Fruit fly (Drosophila melanogaster): ENCODE data around the gene CG7742.

The CG7742 gene

dm6 chr2L:5249766-5250165 is 34.9 kb upstream of the CG7742 start:
- TF ChIP-seq EcR (GFP tag; optimal IDR thresholded peaks at IDR 0.05) (no peak), pan (optimal IDR thresholded peaks at IDR 0.05) (no peak), usp (GFP tag; optimal IDR thresholded peaks at IDR 0.05) (no peak), CG8478 (optimal IDR thresholded peaks at IDR 0.05) (no peak), Dll (optimal IDR thresholded peaks at IDR 0.05) (no peak), psq (optimal IDR thresholded peaks at IDR 0.05) (no peak)

- TF ChIP-seq usp (GFP tag; optimal IDR thresholded peaks at IDR 0.05) (no peak), Dll (optimal IDR thresholded peaks at IDR 0.05) (no peak), pan (optimal IDR thresholded peaks at IDR 0.05) (no peak), EcR (GFP tag; optimal IDR thresholded peaks at IDR 0.05) (no peak), CG8478 (optimal IDR thresholded peaks at IDR 0.05) (no peak), psq (optimal IDR thresholded peaks at IDR 0.05) (no peak)
Measured at dm6 chr2L:5248582-5248981, 33.7 kb upstream of the CG7742 start.

- TF ChIP-seq psq (optimal IDR thresholded peaks at IDR 0.05): no peak
- TF ChIP-seq CG8478 (optimal IDR thresholded peaks at IDR 0.05): no peak
- TF ChIP-seq Dll (optimal IDR thresholded peaks at IDR 0.05): no peak
- TF ChIP-seq usp (GFP tag; optimal IDR thresholded peaks at IDR 0.05): no peak
- TF ChIP-seq EcR (GFP tag; optimal IDR thresholded peaks at IDR 0.05): no peak
- TF ChIP-seq pan (optimal IDR thresholded peaks at IDR 0.05): no peak
Measured at dm6 chr2L:5247812-5248211, 32.9 kb upstream of the CG7742 start.

dm6 chr2L:5247384-5247783 is 32.5 kb upstream of the CG7742 start:
- no peak for TF ChIP-seq pan (optimal IDR thresholded peaks at IDR 0.05)
- no peak for TF ChIP-seq psq (optimal IDR thresholded peaks at IDR 0.05)
- TF ChIP-seq Dll (optimal IDR thresholded peaks at IDR 0.05): no peak

- TF ChIP-seq CG8478 (optimal IDR thresholded peaks at IDR 0.05): no peak
- TF ChIP-seq usp (GFP tag; optimal IDR thresholded peaks at IDR 0.05): no peak
- TF ChIP-seq psq (optimal IDR thresholded peaks at IDR 0.05): no peak
- no peak for TF ChIP-seq pan (optimal IDR thresholded peaks at IDR 0.05)
- TF ChIP-seq EcR (GFP tag; optimal IDR thresholded peaks at IDR 0.05): no peak
- TF ChIP-seq Dll (optimal IDR thresholded peaks at IDR 0.05): no peak
Measured at dm6 chr2L:5245363-5245892, 30.5 kb upstream of the CG7742 start.

- TF ChIP-seq pan (optimal IDR thresholded peaks at IDR 0.05): no peak
Measured at dm6 chr2L:5242194-5242914, 27.5 kb upstream of the CG7742 start.

dm6 chr2L:5240520-5240919 is 25.6 kb upstream of the CG7742 start:
- TF ChIP-seq pan (optimal IDR thresholded peaks at IDR 0.05): no peak
- no peak for TF ChIP-seq EcR (GFP tag; optimal IDR thresholded peaks at IDR 0.05)
- TF ChIP-seq Dll (optimal IDR thresholded peaks at IDR 0.05): no peak
- no peak for TF ChIP-seq usp (GFP tag; optimal IDR thresholded peaks at IDR 0.05)
- TF ChIP-seq CG8478 (optimal IDR thresholded peaks at IDR 0.05): no peak

- TF ChIP-seq EcR (GFP tag; optimal IDR thresholded peaks at IDR 0.05) (no peak), psq (optimal IDR thresholded peaks at IDR 0.05) (no peak)
Measured at dm6 chr2L:5239433-5240278, 24.8 kb upstream of the CG7742 start.

- no peak for TF ChIP-seq EcR (GFP tag; optimal IDR thresholded peaks at IDR 0.05)
- no peak for TF ChIP-seq psq (optimal IDR thresholded peaks at IDR 0.05)
- TF ChIP-seq pan (optimal IDR thresholded peaks at IDR 0.05): no peak
- no peak for TF ChIP-seq usp (GFP tag; optimal IDR thresholded peaks at IDR 0.05)
- TF ChIP-seq CG8478 (optimal IDR thresholded peaks at IDR 0.05): no peak
- no peak for TF ChIP-seq Dll (optimal IDR thresholded peaks at IDR 0.05)
Measured at dm6 chr2L:5238567-5238925, 23.7 kb upstream of the CG7742 start.

dm6 chr2L:5237899-5238566 is 23.2 kb upstream of the CG7742 start:
- TF ChIP-seq pan (optimal IDR thresholded peaks at IDR 0.05) (no peak), Dll (optimal IDR thresholded peaks at IDR 0.05) (no peak), usp (GFP tag; optimal IDR thresholded peaks at IDR 0.05) (no peak), EcR (GFP tag; optimal IDR thresholded peaks at IDR 0.05) (no peak), CG8478 (optimal IDR thresholded peaks at IDR 0.05) (no peak), psq (optimal IDR thresholded peaks at IDR 0.05) (no peak)

dm6 chr2L:5237175-5237753 is 22.4 kb upstream of the CG7742 start:
- no peak for TF ChIP-seq EcR (GFP tag; optimal IDR thresholded peaks at IDR 0.05)
- TF ChIP-seq Dll (optimal IDR thresholded peaks at IDR 0.05): peak; percentile 99

dm6 chr2L:5236346-5236809 is 21.5 kb upstream of the CG7742 start:
- TF ChIP-seq EcR (GFP tag; optimal IDR thresholded peaks at IDR 0.05) (no peak), psq (optimal IDR thresholded peaks at IDR 0.05) (no peak), usp (GFP tag; optimal IDR thresholded peaks at IDR 0.05) (no peak), Dll (optimal IDR thresholded peaks at IDR 0.05) (no peak), CG8478 (optimal IDR thresholded peaks at IDR 0.05) (no peak), pan (optimal IDR thresholded peaks at IDR 0.05) (no peak)

Data from whole organism.